Worm (Caenorhabditis elegans): ENCODE measurements around the gene lst-2.

The lst-2 gene

DNA sequence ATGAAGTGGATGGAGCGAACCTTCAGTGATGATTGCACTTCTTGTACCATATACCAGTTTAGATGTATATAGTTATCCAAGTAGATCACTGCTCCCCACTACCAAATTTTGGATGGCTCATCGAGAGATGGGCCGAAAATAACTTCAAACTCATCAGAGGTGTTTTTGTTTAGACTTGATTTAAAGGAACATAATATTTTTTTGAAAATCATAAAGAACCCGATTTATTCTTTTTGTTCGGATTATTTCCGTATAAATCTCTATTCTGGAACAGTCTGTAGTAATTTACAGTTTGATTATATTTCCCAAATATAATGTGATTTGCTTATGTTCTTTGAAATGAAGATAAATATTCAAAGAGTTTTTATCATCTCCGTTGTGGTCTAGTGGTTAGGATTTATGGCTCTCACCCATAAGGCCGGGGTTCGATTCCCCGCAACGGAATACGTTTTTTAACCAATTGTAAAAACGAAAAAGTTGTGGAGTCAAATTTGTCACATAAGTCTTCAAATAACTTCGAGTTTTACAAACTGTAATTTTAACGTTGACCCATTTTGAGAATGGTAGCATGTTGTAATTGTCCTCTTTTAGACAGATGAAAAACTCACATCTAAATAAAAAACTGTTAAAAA, 27.2 kb upstream of the lst-2 start (continued):
- no peak for TF ChIP-seq pbrm-1 (GFP tag; IDR thresholded peaks at IDR 0.05)
- peak; percentile 53; the same call in 1 of the 2 replicates for TF ChIP-seq hsf-1 (GFP tag; IDR thresholded peaks at IDR 0.05)
- TF ChIP-seq Y56A3A.18 (GFP tag; IDR thresholded peaks at IDR 0.05) = peak; percentile 54
- peak; percentile 4 for TF ChIP-seq ZK185.1 (tag; optimal IDR thresholded peaks at IDR 0.05; ENCODE audit: poor library complexity, severe bottlenecking)
- TF ChIP-seq unc-62 (GFP tag; optimal IDR thresholded peaks at IDR 0.05) = no peak
- no peak for TF ChIP-seq K12H6.12 (tag; optimal IDR thresholded peaks at IDR 0.05)
- TF ChIP-seq madf-10 (tag; optimal IDR thresholded peaks at IDR 0.05) = peak; percentile 24
- no peak for TF ChIP-seq tbx-9 (tag; optimal IDR thresholded peaks at IDR 0.05; ENCODE audit: borderline replicate concordance)
- TF ChIP-seq mxl-1 (tag; optimal IDR thresholded peaks at IDR 0.05) = peak; percentile 50
- TF ChIP-seq tbp1 (GFP tag; optimal IDR thresholded peaks at IDR 0.05) = peak; percentile 87
- TF ChIP-seq D2030.7 (GFP tag; IDR thresholded peaks at IDR 0.05) = peak; percentile 80
- TF ChIP-seq ztf-18 (tag; optimal IDR thresholded peaks at IDR 0.05) = peak; percentile 45
- TF ChIP-seq repo-1 (tag; optimal IDR thresholded peaks at IDR 0.05) = peak; percentile 25
- peak; percentile 68 for TF ChIP-seq B0261.1 (tag; optimal IDR thresholded peaks at IDR 0.05)
- no peak for TF ChIP-seq F49E8.2 (tag; optimal IDR thresholded peaks at IDR 0.05; ENCODE audit: insufficient read depth)
- no peak for TF ChIP-seq Y79H2A.3 (GFP tag; conservative IDR thresholded peaks at IDR 0.05)
- TF ChIP-seq mes-4 (tag; optimal IDR thresholded peaks at IDR 0.05) = peak; percentile 24
- TF ChIP-seq snpc-1.3 (tag; optimal IDR thresholded peaks at IDR 0.05; ENCODE audit: insufficient read depth) = peak; percentile 73
- peak; percentile 15 for TF ChIP-seq lin-54 (GFP tag; optimal IDR thresholded peaks at IDR 0.05)
- peak; percentile 44 for TF ChIP-seq snpc-3.4 (tag; optimal IDR thresholded peaks at IDR 0.05)
- TF ChIP-seq ama-1 (optimal IDR thresholded peaks at IDR 0.05) = no peak
- TF ChIP-seq ama-1 (GFP tag; optimal IDR thresholded peaks at IDR 0.05) = peak in 1 of 2 experiments; percentile 31
- peak; percentile 82 for TF ChIP-seq die-1 (tag; optimal IDR thresholded peaks at IDR 0.05)
- 0 out of 2 replicates have a peak, but pooled peaks have one; percentile 33 for TF ChIP-seq hmg-1.2 (GFP tag; IDR thresholded peaks at IDR 0.05)

- TF ChIP-seq dpff-1 (tag; optimal IDR thresholded peaks at IDR 0.05) = no peak
- peak; percentile 72 for TF ChIP-seq rpc-1 (optimal IDR thresholded peaks at IDR 0.05)
- TF ChIP-seq rpc-1 (tag; optimal IDR thresholded peaks at IDR 0.05) = peak; percentile 87
- peak; percentile 10; the same call in 1 of the 2 replicates for TF ChIP-seq pbrm-1 (GFP tag; IDR thresholded peaks at IDR 0.05)
- peak; percentile 74 for TF ChIP-seq B0261.1 (tag; optimal IDR thresholded peaks at IDR 0.05)
- no peak for TF ChIP-seq dox-1 (GFP tag; IDR thresholded peaks at IDR 0.05)
- TF ChIP-seq madf-10 (tag; optimal IDR thresholded peaks at IDR 0.05) = peak; percentile 16
- TF ChIP-seq lin-26 (GFP tag; IDR thresholded peaks at IDR 0.05) = peak; percentile 82
- 0 out of 2 replicates have a peak, but pooled peaks have one; percentile 7 for TF ChIP-seq rcor-1 (GFP tag; IDR thresholded peaks at IDR 0.05)
- TF ChIP-seq efl-1 (GFP tag; optimal IDR thresholded peaks at IDR 0.05) = no peak
- TF ChIP-seq nfyb-1 (GFP tag; IDR thresholded peaks at IDR 0.05) = no peak
- TF ChIP-seq nhr-120 (GFP tag; IDR thresholded peaks at IDR 0.05) = 0 out of 2 replicates have a peak, but pooled peaks have one; percentile 42
- peak; percentile 50 for TF ChIP-seq die-1 (tag; optimal IDR thresholded peaks at IDR 0.05)
- TF ChIP-seq hmg-1.2 (GFP tag; IDR thresholded peaks at IDR 0.05) = peak; percentile 70
- TF ChIP-seq gei-17 (GFP tag; optimal IDR thresholded peaks at IDR 0.05) = no peak
- TF ChIP-seq Y56A3A.18 (GFP tag; IDR thresholded peaks at IDR 0.05) = 0 out of 2 replicates have a peak, but pooled peaks have one; percentile 63
- TF ChIP-seq snpc-4 (GFP tag; optimal IDR thresholded peaks at IDR 0.05) = peak; percentile 20
- TF ChIP-seq snpc-4 (tag; optimal IDR thresholded peaks at IDR 0.05) = peak in 1 of 4 experiments; percentile 77
- peak; percentile 23 for TF ChIP-seq snpc-1.3 (tag; optimal IDR thresholded peaks at IDR 0.05; ENCODE audit: insufficient read depth)
- no peak for TF ChIP-seq K12H6.12 (tag; optimal IDR thresholded peaks at IDR 0.05)
- TF ChIP-seq F37B4.10 (GFP tag; IDR thresholded peaks at IDR 0.05) = no peak
- TF ChIP-seq D2030.7 (GFP tag; IDR thresholded peaks at IDR 0.05) = peak; percentile 45; the same call in 1 of the 2 replicates
- no peak for TF ChIP-seq ama-1 (optimal IDR thresholded peaks at IDR 0.05)
- TF ChIP-seq ama-1 (GFP tag; optimal IDR thresholded peaks at IDR 0.05) = peak in 1 of 2 experiments; percentile 23
- TF ChIP-seq tbp1 (GFP tag; optimal IDR thresholded peaks at IDR 0.05) = peak; percentile 90
- TF ChIP-seq T26A5.8 (tag; optimal IDR thresholded peaks at IDR 0.05) = no peak
Measured at ce11 chrX:4409591-4410279, 26.6 kb upstream of the lst-2 start.

Measured in whole organism, young adult.